Worm (Caenorhabditis elegans) whole organism, L4 larva: ENCODE data around the gene prx-5.
A peak's percentile ranks its signal among the peaks of the same experiment; 100 is the strongest.

Source experiments
- F44E2.7 ChIP-seq: fragments of 200-800 bp; sonication (Bioruptor generic); IDR thresholded peaks from 2 replicates; pipeline ENCODE4 v2.1.2; 2022; ENCODE audit warnings: missing genetic modification characterization, missing compliant biosample characterization
- F49E8.2 ChIP-seq: sonication (generic microtip); optimal IDR thresholded peaks from 2 replicates; lab custom pipeline; 2016; ENCODE audit warnings: missing compliant biosample characterization, mild to moderate bottlenecking, missing genetic modification characterization, borderline replicate concordance
- T26A8.4 ChIP-seq: fragments of 200-800 bp; sonication (Bioruptor generic); IDR thresholded peaks from 2 replicates; pipeline ENCODE4 v1.3.6; 2022; ENCODE audit warnings: missing genetic modification characterization, missing compliant biosample characterization
- Y105C5A.15 ChIP-seq: fragments of 200-800 bp; sonication (Bioruptor generic); IDR thresholded peaks from 2 replicates; pipeline ENCODE4 v1.3.6; 2022; ENCODE audit warnings: missing genetic modification characterization, missing compliant biosample characterization
- Y48G9A.11 ChIP-seq: fragments of 200-800 bp; sonication (Bioruptor generic); IDR thresholded peaks from 2 replicates; pipeline ENCODE4 v1.3.6; 2022; ENCODE audit warnings: missing genetic modification reagents, missing genetic modification characterization, missing compliant biosample characterization
- Y75B8A.6 ChIP-seq: fragments of 200-800 bp; sonication (Bioruptor generic); IDR thresholded peaks from 2 replicates; pipeline ENCODE4 v1.3.6; 2022; ENCODE audit warnings: missing genetic modification reagents, missing genetic modification characterization, missing compliant biosample characterization
- aha-1 ChIP-seq: fragments of 150-350 bp; peaks from one replicate; lab custom pipeline; 2014; ENCODE audit warnings: missing biosample characterization, missing genetic modification characterization
- aly-2 ChIP-seq: sonication (generic microtip); optimal IDR thresholded peaks from 2 replicates; lab custom pipeline; 2018; ENCODE audit warnings: missing biosample characterization, missing genetic modification characterization
- arid-1 ChIP-seq: fragments of 200-800 bp; sonication (Bioruptor generic); conservative IDR thresholded peaks from 2 replicates; pipeline ENCODE4 v1.3.6; 2022; ENCODE audit warnings: missing genetic modification reagents, missing genetic modification characterization, missing compliant biosample characterization
- ceh-32 ChIP-seq: sonication (generic microtip); optimal IDR thresholded peaks from 2 replicates; lab custom pipeline; 2016; ENCODE audit warnings: mild to moderate bottlenecking, missing genetic modification characterization, missing compliant biosample characterization; ENCODE audit not compliant: poor library complexity
- ceh-44 ChIP-seq: fragments of 200-800 bp; sonication (Bioruptor generic); IDR thresholded peaks from 2 replicates; pipeline ENCODE4 v1.3.6; 2022; ENCODE audit warnings: missing genetic modification reagents, missing genetic modification characterization, missing compliant biosample characterization
- daf-19 ChIP-seq: fragments of 200-800 bp; sonication (Bioruptor generic); conservative IDR thresholded peaks from 2 replicates; pipeline ENCODE4 v1.3.6; 2022; ENCODE audit warnings: missing genetic modification characterization, missing compliant biosample characterization
- daf-8 ChIP-seq: fragments of 200-800 bp; sonication (Bioruptor generic); IDR thresholded peaks from 2 replicates; pipeline ENCODE4 v1.3.6; 2022; ENCODE audit warnings: missing genetic modification characterization, missing compliant biosample characterization
- dmd-8 ChIP-seq: fragments of 200-800 bp; sonication (Bioruptor generic); IDR thresholded peaks from 2 replicates; pipeline ENCODE4 v1.3.6; 2022; ENCODE audit warnings: missing genetic modification characterization, missing compliant biosample characterization
- duxl-1 ChIP-seq: sonication (generic microtip); optimal IDR thresholded peaks from 2 replicates; lab custom pipeline; 2016; ENCODE audit warnings: mild to moderate bottlenecking, missing genetic modification characterization, moderate library complexity, missing compliant biosample characterization; ENCODE audit not compliant: poor library complexity
- dve-1 ChIP-seq: sonication (generic microtip); optimal IDR thresholded peaks from 2 replicates; lab custom pipeline; 2017; ENCODE audit warnings: antibody characterized with exemption, mild to moderate bottlenecking, missing genetic modification characterization, missing compliant biosample characterization; ENCODE audit not compliant: insufficient read depth
- egl-27 ChIP-seq: sonication (generic microtip); optimal IDR thresholded peaks from 3 replicates; lab custom pipeline; 2017; ENCODE audit warnings: missing biosample characterization, missing genetic modification reagents, missing genetic modification characterization
- egl-43 ChIP-seq: fragments of 200-800 bp; sonication (Bioruptor generic); IDR thresholded peaks from 2 replicates; pipeline ENCODE4 v1.3.6; 2022; ENCODE audit warnings: missing genetic modification reagents, missing genetic modification characterization, missing compliant biosample characterization
- hif-1 ChIP-seq, 2 experiments: sonication (generic microtip); optimal IDR thresholded peaks; 2 replicates each; lab custom pipeline; 2016 to 2017; ENCODE audit warnings: missing compliant biosample characterization in 2 of 2, missing genetic modification characterization in 2 of 2, missing genetic modification reagents in 2 of 2, missing genotype in 2 of 2, mild to moderate bottlenecking in 1 of 2
- hlh-11 ChIP-seq: fragments of 200-800 bp; sonication (Bioruptor generic); optimal IDR thresholded peaks from 2 replicates; lab custom pipeline; 2018; ENCODE audit warnings: mild to moderate bottlenecking, missing genetic modification characterization, missing compliant biosample characterization
- hlh-30 ChIP-seq: sonication (generic microtip); optimal IDR thresholded peaks from 2 replicates; lab custom pipeline; 2017; ENCODE audit warnings: antibody characterized with exemption, mild to moderate bottlenecking, missing genetic modification characterization, missing compliant biosample characterization; ENCODE audit not compliant: insufficient read depth
- hmg-1.1 ChIP-seq: fragments of 200-800 bp; sonication (Bioruptor generic); IDR thresholded peaks from 2 replicates; pipeline ENCODE4 v1.3.6; 2022; ENCODE audit warnings: missing genetic modification reagents, missing genetic modification characterization, missing compliant biosample characterization
- lin-38 ChIP-seq: fragments of 200-800 bp; sonication (Bioruptor generic); IDR thresholded peaks from 2 replicates; pipeline ENCODE4 v1.3.6; 2022; ENCODE audit warnings: missing genetic modification reagents, missing genetic modification characterization, missing compliant biosample characterization
- lsy-2 ChIP-seq, 2 experiments: fragments of 150-350 bp in 1 of 2; sonication (generic microtip) in 1 of 2; optimal IDR thresholded peaks; 2 replicates each; lab custom pipeline; 2014 to 2017; ENCODE audit warnings: missing biosample characterization in 2 of 2, missing genetic modification characterization in 2 of 2
- mdt-29 ChIP-seq: fragments of 200-800 bp; sonication (Bioruptor generic); IDR thresholded peaks from 2 replicates; pipeline ENCODE4 v1.3.6; 2022; ENCODE audit warnings: missing genetic modification reagents, missing genetic modification characterization, missing compliant biosample characterization
- mes-2 ChIP-seq: sonication (generic microtip); optimal IDR thresholded peaks from 2 replicates; lab custom pipeline; 2016; ENCODE audit warnings: missing genotype, mild to moderate bottlenecking, missing genetic modification characterization, missing compliant biosample characterization; ENCODE audit not compliant: poor library complexity, severe bottlenecking
- mxl-3 ChIP-seq: fragments of 200-800 bp; sonication (Bioruptor generic); optimal IDR thresholded peaks from 2 replicates; lab custom pipeline; 2018; ENCODE audit warnings: mild to moderate bottlenecking, missing genetic modification characterization, missing compliant biosample characterization
- nhr-10 ChIP-seq: fragments of 150-350 bp; optimal IDR thresholded peaks from 2 replicates; lab custom pipeline; 2014; ENCODE audit warnings: missing biosample characterization, missing genetic modification characterization
- nhr-102 ChIP-seq: sonication (generic microtip); optimal IDR thresholded peaks from 2 replicates; lab custom pipeline; 2016; ENCODE audit warnings: mild to moderate bottlenecking, missing genetic modification characterization, moderate library complexity, missing compliant biosample characterization
- nhr-11 ChIP-seq: fragments of 150-350 bp; optimal IDR thresholded peaks from 2 replicates; lab custom pipeline; 2014; ENCODE audit warnings: missing biosample characterization, missing genetic modification characterization
- nhr-237 ChIP-seq: sonication (generic microtip); optimal IDR thresholded peaks from 2 replicates; lab custom pipeline; 2017; ENCODE audit warnings: missing biosample characterization, missing genetic modification characterization
- nhr-25 ChIP-seq: sonication (generic microtip); optimal IDR thresholded peaks from 2 replicates; lab custom pipeline; 2017; ENCODE audit warnings: missing genetic modification characterization, mild to moderate bottlenecking, missing compliant biosample characterization, antibody characterized with exemption, moderate library complexity, borderline replicate concordance; ENCODE audit not compliant: insufficient read depth
- nhr-28 ChIP-seq: fragments of 150-350 bp; optimal IDR thresholded peaks from 2 replicates; lab custom pipeline; 2014; ENCODE audit warnings: missing biosample characterization, missing genetic modification characterization
- nhr-42 ChIP-seq: fragments of 200-800 bp; sonication (Bioruptor generic); IDR thresholded peaks from 2 replicates; pipeline ENCODE4 v1.3.6; 2022; ENCODE audit warnings: missing genetic modification characterization, missing compliant biosample characterization
- nhr-77 ChIP-seq: fragments of 150-350 bp; optimal IDR thresholded peaks from 2 replicates; lab custom pipeline; 2014; ENCODE audit warnings: missing biosample characterization, missing genetic modification characterization
- set-16 ChIP-seq: fragments of 200-800 bp; sonication (Bioruptor generic); IDR thresholded peaks from 2 replicates; pipeline ENCODE4 v1.3.6; 2022; ENCODE audit warnings: missing genetic modification reagents, missing genetic modification characterization, missing compliant biosample characterization
- snpc-4 ChIP-seq: fragments of 150-350 bp; optimal IDR thresholded peaks from 2 replicates; lab custom pipeline; 2014; ENCODE audit warnings: missing biosample characterization, missing genetic modification characterization
- tra-1 ChIP-seq: fragments of 200-800 bp; sonication (Bioruptor generic); IDR thresholded peaks from 2 replicates; pipeline ENCODE4 v1.3.6; 2022; ENCODE audit warnings: missing genetic modification reagents, missing genetic modification characterization, missing compliant biosample characterization
- unc-39 ChIP-seq: sonication (generic microtip); optimal IDR thresholded peaks from 2 replicates; lab custom pipeline; 2017; ENCODE audit warnings: missing biosample characterization, missing genetic modification characterization
- unc-62 ChIP-seq, 3 experiments: fragments of 150-350 bp in 1 of 3; sonication (generic microtip); optimal IDR thresholded peaks in 2 of 3; peaks in 1 of 3; 1 replicate in 1 of 3; 2 replicates in 2 of 3; lab custom pipeline; 2014 to 2017; ENCODE audit warnings: missing biosample characterization in 3 of 3, missing genetic modification characterization in 3 of 3, missing genetic modification reagents in 3 of 3, missing genotype in 1 of 3
- vab-7 ChIP-seq: fragments of 200-800 bp; sonication (Bioruptor generic); IDR thresholded peaks from 2 replicates; pipeline ENCODE4 v1.3.6; 2022; ENCODE audit warnings: missing genetic modification reagents, missing genetic modification characterization, missing compliant biosample characterization
- zfp-3 ChIP-seq: fragments of 200-800 bp; sonication (Bioruptor generic); conservative IDR thresholded peaks from 2 replicates; pipeline ENCODE4 v1.3.6; 2022; ENCODE audit warnings: missing genetic modification reagents, missing genetic modification characterization, missing compliant biosample characterization
- ztf-7 ChIP-seq: fragments of 150-350 bp; optimal IDR thresholded peaks from 2 replicates; lab custom pipeline; 2014; ENCODE audit warnings: missing biosample characterization, missing genetic modification characterization

Gene prx-5

ce11 chrII:8744555-8745448 lies 40.2 kb downstream of the prx-5 start (continued):
- TF ChIP-seq ceh-44 (GFP tag; lab: Robert Waterston, UW) (0 out of 2 replicates have a peak, but pooled peaks have one; percentile 3), hif-1 (tag; optimal IDR thresholded peaks at IDR 0.05; lab: Kevin White, UChicago) (peak in 1 of 2 experiments; percentile 14), zfp-3 (peak; percentile 67), tra-1 (GFP tag; lab: Robert Waterston, UW) (no peak), set-16 (no peak), snpc-4 (tag; lab: Kevin White, UChicago) (no peak), nhr-77 (peak; percentile 14), dmd-8 (GFP tag; lab: Robert Waterston, UW) (no peak), hlh-30 (tag; lab: Kevin White, UChicago) (peak; percentile 26), duxl-1 (peak; percentile 64), nhr-11 (tag; lab: Kevin White, UChicago) (peak; percentile 62), nhr-28 (tag; lab: Kevin White, UChicago) (peak; percentile 47), ztf-7 (no peak), dve-1 (tag; lab: Kevin White, UChicago) (peak; percentile 30), F49E8.2 (no peak), F44E2.7 (GFP tag; lab: Robert Waterston, UW) (no peak), nhr-25 (tag; lab: Kevin White, UChicago) (peak; percentile 38), aha-1 (tag; lab: Kevin White, UChicago) (peak; percentile 95), T26A8.4 (GFP tag; lab: Robert Waterston, UW) (peak; percentile 64), mes-2 (tag; lab: Kevin White, UChicago) (no peak), egl-43 (no peak; the same call in 1 of the 2 replicates), mxl-3 (GFP tag; lab: Kevin White, UChicago) (peak; percentile 40)

ce11 chrII:8745449-8746297 lies 41.0 kb downstream of the prx-5 start:
- no peak for TF ChIP-seq unc-39 (tag; lab: Kevin White, UChicago)
- no peak for TF ChIP-seq nhr-11 (tag; lab: Kevin White, UChicago)
- no peak for TF ChIP-seq nhr-42 (GFP tag; lab: Robert Waterston, UW)
- no peak for TF ChIP-seq aly-2 (tag; lab: Kevin White, UChicago)
- no peak for TF ChIP-seq daf-19
- no peak for TF ChIP-seq Y105C5A.15 (GFP tag; lab: Robert Waterston, UW)
- no peak for TF ChIP-seq snpc-4 (tag; lab: Kevin White, UChicago)
- TF ChIP-seq nhr-237 (tag; lab: Kevin White, UChicago), result no peak
- TF ChIP-seq hlh-30 (tag; lab: Kevin White, UChicago), result peak; percentile 8
- no peak for TF ChIP-seq nhr-102 (tag; lab: Kevin White, UChicago)
- TF ChIP-seq hlh-11 (tag; lab: Kevin White, UChicago), result no peak
- no peak for TF ChIP-seq zfp-3
- TF ChIP-seq nhr-25 (tag; lab: Kevin White, UChicago), result peak; percentile 4
- no peak for TF ChIP-seq lin-38 (GFP tag; lab: Robert Waterston, UW)
- TF ChIP-seq Y48G9A.11 (GFP tag; lab: Robert Waterston, UW), result 0 out of 2 replicates have a peak, but pooled peaks have one; percentile 23
- no peak for TF ChIP-seq arid-1 (GFP tag; lab: Robert Waterston, UW)
- no peak for TF ChIP-seq mxl-3 (GFP tag; lab: Kevin White, UChicago)
- no peak for TF ChIP-seq unc-62 (GFP tag; optimal IDR thresholded peaks at IDR 0.05 in 1 of 2; lab: Kevin White, UChicago)
- no peak for TF ChIP-seq unc-62 (tag; optimal IDR thresholded peaks at IDR 0.05; lab: Kevin White, UChicago)
- no peak for TF ChIP-seq ceh-32 (tag; lab: Kevin White, UChicago)
- TF ChIP-seq ceh-44 (GFP tag; lab: Robert Waterston, UW), result no peak
- no peak for TF ChIP-seq ztf-7
- no peak for TF ChIP-seq egl-27
- TF ChIP-seq mdt-29, result no peak
- TF ChIP-seq Y75B8A.6, result no peak
- no peak for TF ChIP-seq daf-8 (GFP tag; lab: Robert Waterston, UW)
- TF ChIP-seq nhr-10 (tag; lab: Kevin White, UChicago), result no peak
- TF ChIP-seq vab-7 (GFP tag; lab: Robert Waterston, UW), result no peak
- TF ChIP-seq lsy-2 (tag; optimal IDR thresholded peaks at IDR 0.05; lab: Kevin White, UChicago), result peak in 1 of 2 experiments; percentile 47
- no peak for TF ChIP-seq hmg-1.1 (GFP tag; lab: Robert Waterston, UW)
- TF ChIP-seq dve-1 (tag; lab: Kevin White, UChicago), result peak; percentile 50
- no peak for TF ChIP-seq mes-2 (tag; lab: Kevin White, UChicago)
